Worm (Caenorhabditis elegans) whole organism, mixed stage, embryonic: ENCODE data around the gene fbxa-9.

Experiments used
- lin-13 ChIP-seq: fragments of 150-350 bp; optimal IDR thresholded peaks from 2 replicates; lab custom pipeline; 2014; ENCODE audit warnings: missing biosample characterization, missing genetic modification characterization
- mab-5 ChIP-seq: fragments of 150-350 bp; optimal IDR thresholded peaks from 2 replicates; lab custom pipeline; 2014; ENCODE audit warnings: missing biosample characterization, missing genetic modification characterization
- snpc-4 ChIP-seq: fragments of 150-350 bp; optimal IDR thresholded peaks from 2 replicates; lab custom pipeline; 2014; ENCODE audit warnings: missing biosample characterization, missing genetic modification characterization
- sptf-1 ChIP-seq: sonication (generic microtip); optimal IDR thresholded peaks from 2 replicates; lab custom pipeline; 2017; ENCODE audit warnings: mild to moderate bottlenecking, missing genetic modification characterization, moderate library complexity, missing compliant biosample characterization
- unc-39 ChIP-seq: fragments of 150-350 bp; optimal IDR thresholded peaks from 2 replicates; lab custom pipeline; 2014; ENCODE audit warnings: missing biosample characterization, missing genetic modification characterization

ce11 chrIII:2251348-2251747 is 15.1 kb upstream of the fbxa-9 start, which contains the start of gene fbxa-7:
- TF ChIP-seq sptf-1 (tag; lab: Kevin White, UChicago) (no peak), mab-5 (tag; lab: Kevin White, UChicago) (no peak), unc-39 (tag; lab: Kevin White, UChicago) (no peak), lin-13 (tag; lab: Kevin White, UChicago) (no peak), snpc-4 (no peak)
